Fruit fly (Drosophila melanogaster): ENCODE measurements around the gene Atac3.

dm6 chr3L:350651-351228 lies 22.9 kb upstream of the Atac3 start:
- no peak for TF ChIP-seq h (optimal IDR thresholded peaks at IDR 0.05)
- TF ChIP-seq psq (optimal IDR thresholded peaks at IDR 0.05) = no peak
- no peak for TF ChIP-seq ttk (optimal IDR thresholded peaks at IDR 0.05)
- no peak for TF ChIP-seq Myc (optimal IDR thresholded peaks at IDR 0.05)
- TF ChIP-seq Sin3A (optimal IDR thresholded peaks at IDR 0.05) = no peak
